Worm (Caenorhabditis elegans): ENCODE measurements around the gene EEED8.18.

EEED8.18 gene

ce11 chrII:5373275-5374047 lies 38.9 kb downstream of the EEED8.18 start, which contains the start of the genes agt-2 and F09E5.3 (continued):
- peak; percentile 13 for TF ChIP-seq unc-62 (GFP tag; optimal IDR thresholded peaks at IDR 0.05)

- TF ChIP-seq nhr-25 (tag; optimal IDR thresholded peaks at IDR 0.05) (no peak), ceh-28 (tag; optimal IDR thresholded peaks at IDR 0.05) (no peak), snpc-4 (tag; optimal IDR thresholded peaks at IDR 0.05) (no peak), nfya-1 (tag; optimal IDR thresholded peaks at IDR 0.05; ENCODE audit: insufficient read depth) (no peak), egl-5 (tag; optimal IDR thresholded peaks at IDR 0.05) (no peak), fkh-10 (GFP tag; optimal IDR thresholded peaks at IDR 0.05) (no peak)
Measured at ce11 chrII:5370641-5371040, 41.8 kb downstream of the EEED8.18 start, which contains the start of gene F09E5.12. TSS of gene F09E5.12 (minus strand) at chrII:5370741.

ce11 chrII:5365645-5366044 lies 46.8 kb downstream of the EEED8.18 start, which contains the start of gene F09E5.16:
TSS of gene F09E5.16 (minus strand) at chrII:5365745.
- TF ChIP-seq R02D3.7 (tag; optimal IDR thresholded peaks at IDR 0.05) (no peak), ceh-16 (tag; optimal IDR thresholded peaks at IDR 0.05) (no peak), lsy-12 (tag; optimal IDR thresholded peaks at IDR 0.05) (no peak)

ce11 chrII:5364516-5364915 lies 47.9 kb downstream of the EEED8.18 start:
- no peak for TF ChIP-seq ceh-9 (tag; optimal IDR thresholded peaks at IDR 0.05)
